Worm (Caenorhabditis elegans) whole organism, L1 larva: ENCODE results near the gene str-144.

Source experiments
- C16A3.4 ChIP-seq: fragments of 150-350 bp; optimal IDR thresholded peaks from 2 replicates; lab custom pipeline; 2014; ENCODE audit warnings: missing biosample characterization, missing genetic modification characterization
- blmp-1 ChIP-seq: fragments of 150-350 bp; optimal IDR thresholded peaks from 2 replicates; lab custom pipeline; 2014; ENCODE audit warnings: missing biosample characterization, missing genetic modification characterization
- ceh-63 ChIP-seq: fragments of 200-800 bp; sonication (Bioruptor generic); optimal IDR thresholded peaks from 2 replicates; lab custom pipeline; 2018; ENCODE audit warnings: mild to moderate bottlenecking, missing genetic modification characterization, missing compliant biosample characterization
- ceh-8 ChIP-seq: fragments of 200-800 bp; sonication (Bioruptor generic); optimal IDR thresholded peaks from 2 replicates; lab custom pipeline; 2018; ENCODE audit warnings: mild to moderate bottlenecking, missing genetic modification characterization, moderate library complexity, missing compliant biosample characterization
- ceh-88 ChIP-seq: fragments of 200-800 bp; sonication (Bioruptor generic); IDR thresholded peaks from 2 replicates; pipeline ENCODE4 v1.3.6; 2022; ENCODE audit warnings: missing genetic modification characterization, missing compliant biosample characterization
- ces-1 ChIP-seq: fragments of 150-350 bp; optimal IDR thresholded peaks from 2 replicates; lab custom pipeline; 2014; ENCODE audit warnings: missing biosample characterization, missing genetic modification reagents, missing genetic modification characterization
- dpl-1 ChIP-seq, 3 experiments: fragments of 150-350 bp in 2 of 3; sonication (generic microtip) in 1 of 3; optimal IDR thresholded peaks; 2 replicates each; lab custom pipeline; 2014 to 2017; ENCODE audit warnings: missing biosample characterization in 3 of 3, missing genetic modification characterization in 3 of 3, missing genetic modification reagents in 3 of 3
- efl-1 ChIP-seq, 4 experiments: fragments of 150-350 bp; optimal IDR thresholded peaks in 3 of 4; peaks in 1 of 4; 1 replicate in 1 of 4; 2 replicates in 3 of 4; lab custom pipeline; 2014; ENCODE audit warnings: missing biosample characterization in 2 of 4, missing genetic modification characterization in 2 of 4, missing genetic modification reagents in 2 of 4
- egl-27 ChIP-seq, 2 experiments: fragments of 150-350 bp in 1 of 2; sonication (generic microtip); optimal IDR thresholded peaks; 3 replicates each; lab custom pipeline; 2017 to 2018; ENCODE audit warnings: missing biosample characterization in 2 of 2, missing genetic modification characterization in 2 of 2, missing genetic modification reagents in 2 of 2
- lin-14 ChIP-seq: fragments of 200-800 bp; sonication (Bioruptor generic); optimal IDR thresholded peaks from 2 replicates; lab custom pipeline; 2018; ENCODE audit warnings: mild to moderate bottlenecking, missing genetic modification characterization, moderate library complexity, missing compliant biosample characterization
- lin-35 ChIP-seq, 2 experiments: fragments of 150-350 bp; optimal IDR thresholded peaks; 2 replicates each; lab custom pipeline; 2014; ENCODE audit warnings: missing biosample characterization in 2 of 2, missing genetic modification characterization in 2 of 2, missing genetic modification reagents in 2 of 2
- nhr-11 ChIP-seq: fragments of 150-350 bp; optimal IDR thresholded peaks from 2 replicates; lab custom pipeline; 2014; ENCODE audit warnings: missing biosample characterization, missing genetic modification characterization
- nhr-20 ChIP-seq: sonication (generic microtip); optimal IDR thresholded peaks from 2 replicates; lab custom pipeline; 2016; ENCODE audit warnings: mild to moderate bottlenecking, missing genetic modification characterization, missing compliant biosample characterization
- nhr-237 ChIP-seq: fragments of 150-350 bp; optimal IDR thresholded peaks from 2 replicates; lab custom pipeline; 2014; ENCODE audit warnings: missing biosample characterization, missing genetic modification characterization
- nhr-85 ChIP-seq: sonication (generic microtip); peaks from one replicate; lab custom pipeline; 2016; ENCODE audit warnings: missing genetic modification characterization, inconsistent platforms, missing compliant biosample characterization
- snpc-4 ChIP-seq: fragments of 150-350 bp; optimal IDR thresholded peaks from 2 replicates; lab custom pipeline; 2014; ENCODE audit warnings: missing biosample characterization, missing genetic modification characterization
- tlp-1 ChIP-seq: fragments of 150-350 bp; optimal IDR thresholded peaks from 2 replicates; lab custom pipeline; 2014; ENCODE audit warnings: missing biosample characterization, missing genetic modification characterization
- unc-86 ChIP-seq: sonication (generic microtip); optimal IDR thresholded peaks from 2 replicates; lab custom pipeline; 2016; ENCODE audit warnings: missing genetic modification characterization, missing compliant biosample characterization

The str-144 gene

ce11 chrV:8022040-8022439 lies 49.9 kb downstream of the str-144 start, which contains the start of gene ech-3:
ech-3 (plus strand) TSS chrV:8022217.
- TF ChIP-seq lin-35 (GFP tag; optimal IDR thresholded peaks at IDR 0.05; lab: Kevin White, UChicago) (peak in 1 of 2 experiments; percentile 30), egl-27 (tag; optimal IDR thresholded peaks at IDR 0.05; lab: Kevin White, UChicago) (no peak), nhr-11 (tag; lab: Kevin White, UChicago) (no peak), ces-1 (no peak), lin-14 (no peak), nhr-20 (tag; lab: Kevin White, UChicago) (peak; percentile 31), unc-86 (tag; lab: Kevin White, UChicago) (no peak), blmp-1 (tag; lab: Kevin White, UChicago) (peak; percentile 8), C16A3.4 (tag; lab: Kevin White, UChicago) (no peak), nhr-237 (no peak), tlp-1 (tag; lab: Kevin White, UChicago) (no peak), nhr-85 (tag; lab: Kevin White, UChicago) (no peak), ceh-63 (GFP tag; lab: Kevin White, UChicago) (no peak), ceh-88 (no peak), snpc-4 (tag; lab: Kevin White, UChicago) (no peak), ceh-8 (no peak), efl-1 (optimal IDR thresholded peaks at IDR 0.05; lab: Kevin White, UChicago) (peak in 1 of 2 experiments; percentile 5), efl-1 (GFP tag; optimal IDR thresholded peaks at IDR 0.05 in 1 of 2; lab: Kevin White, UChicago) (peak in 1 of 2 experiments; percentile 84), dpl-1 (GFP tag; optimal IDR thresholded peaks at IDR 0.05; lab: Kevin White, UChicago) (no peak)
